Worm (Caenorhabditis elegans): ENCODE results near the gene rol-6.

DNA sequence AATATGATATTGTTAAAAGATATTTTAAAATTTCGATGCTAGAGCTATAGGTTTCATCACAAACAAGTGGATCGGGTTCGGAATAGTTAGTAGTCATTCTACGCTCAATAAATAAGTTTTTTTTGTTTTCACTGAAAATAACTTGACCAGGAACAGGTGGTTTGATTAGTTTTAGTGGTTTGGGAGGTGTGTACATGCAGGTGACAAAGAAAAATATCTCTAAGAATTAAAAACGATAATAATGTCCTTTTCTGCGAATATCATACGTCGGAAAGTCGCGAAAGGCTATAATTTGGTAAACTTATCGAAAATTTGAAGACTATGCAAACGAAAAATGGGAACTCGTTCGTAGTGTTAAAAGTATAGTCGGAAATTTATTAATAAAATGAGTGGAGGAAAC lies 22.5 kb upstream of the rol-6 start, which contains the start of gene srg-15:
- no peak for TF ChIP-seq ama-1 (optimal IDR thresholded peaks at IDR 0.05)
- no peak for TF ChIP-seq B0310.2 (tag; optimal IDR thresholded peaks at IDR 0.05)
- TF ChIP-seq ceh-13 (GFP tag; optimal IDR thresholded peaks at IDR 0.05) = no peak

All from whole organism, early embryonic.